In the genomic region with DNA sequence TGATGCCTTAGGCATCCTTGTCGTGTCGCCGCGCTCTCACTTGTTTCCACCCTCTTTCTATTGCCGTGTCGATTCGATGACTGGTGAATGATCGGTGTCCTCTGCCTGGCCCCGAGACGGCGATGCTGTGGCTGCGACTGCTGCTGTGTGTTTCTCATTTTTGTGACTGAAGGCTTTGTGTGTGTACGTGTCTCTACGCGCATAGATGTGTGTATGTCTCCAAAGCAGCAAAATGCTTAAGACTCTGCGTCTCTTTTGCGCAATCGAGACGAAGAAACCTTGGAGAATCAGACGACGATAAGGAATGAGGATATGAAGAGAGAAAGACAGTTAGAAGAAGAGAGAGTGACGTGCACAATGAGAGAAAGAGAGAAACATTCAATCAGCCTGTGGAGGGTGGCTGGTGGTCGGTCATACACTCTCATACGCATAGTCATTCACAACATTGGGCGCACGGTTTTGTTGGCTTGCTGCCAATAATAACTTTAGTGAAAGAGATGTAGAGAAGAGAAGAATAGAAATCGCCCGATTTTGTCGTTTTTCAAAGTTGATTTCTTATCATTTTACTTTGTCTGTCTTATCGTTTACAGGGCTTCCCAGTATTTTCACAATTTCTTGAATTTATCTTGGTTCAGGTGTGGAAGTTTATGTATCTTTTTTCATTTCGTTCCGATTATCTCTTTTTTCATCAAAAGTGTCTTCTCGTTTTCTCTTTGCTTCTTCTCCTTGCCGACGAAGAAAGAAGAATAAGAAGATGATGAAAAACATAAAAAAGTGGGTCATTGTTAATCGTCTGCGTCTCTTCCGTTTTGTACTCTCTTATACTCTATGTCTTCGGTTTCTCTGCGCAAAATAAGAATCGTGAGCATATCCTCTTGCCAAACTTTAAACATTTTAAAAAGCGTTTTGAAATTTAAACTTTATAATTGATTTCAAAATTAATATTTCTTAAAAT, we compare ENCODE assay signal across 4 worm cellular contexts.
A peak's percentile ranks its signal among the peaks of the same experiment; 100 is the strongest.
TF ChIP-seq lines count a peak whose summit lies in the region.

No protein-coding gene starts in this region.

TF ChIP-seq in whole organism, L2 larva, 48 proteins besides CTCF, POLR2A, EP300 and RAD21 (continued from another document):
- TF ChIP-seq ZK546.5 (tag; optimal IDR thresholded peaks at IDR 0.05; lab: Kevin White, UChicago) = peak; percentile 45
- TF ChIP-seq elt-1 (tag; optimal IDR thresholded peaks at IDR 0.05; lab: Kevin White, UChicago) = no peak
- peak; percentile 92 for TF ChIP-seq Y55F3AM.14 (GFP tag; optimal IDR thresholded peaks at IDR 0.05; lab: Kevin White, UChicago)
- peak; percentile 99 for TF ChIP-seq alr-1 (tag; optimal IDR thresholded peaks at IDR 0.05; lab: Kevin White, UChicago)
- TF ChIP-seq mbf-1 (tag; optimal IDR thresholded peaks at IDR 0.05; lab: Kevin White, UChicago) = no peak
- TF ChIP-seq C34F6.9 (tag; optimal IDR thresholded peaks at IDR 0.05; lab: Kevin White, UChicago) = peak; percentile 99
- TF ChIP-seq gmeb-1 (tag; optimal IDR thresholded peaks at IDR 0.05; lab: Kevin White, UChicago) = peak; percentile 81
- TF ChIP-seq mab-5 (tag; optimal IDR thresholded peaks at IDR 0.05; lab: Kevin White, UChicago) = peak; percentile 38
- peak; percentile 85 for TF ChIP-seq snpc-4 (tag; optimal IDR thresholded peaks at IDR 0.05; lab: Kevin White, UChicago)
- TF ChIP-seq lsy-2 (tag; optimal IDR thresholded peaks at IDR 0.05; lab: Kevin White, UChicago) = peak; percentile 77 to 95
- peak; percentile 71 for TF ChIP-seq ceh-82 (tag; optimal IDR thresholded peaks at IDR 0.05; lab: Kevin White, UChicago)
- peak; percentile 97 for TF ChIP-seq nhr-6 (tag; optimal IDR thresholded peaks at IDR 0.05; lab: Kevin White, UChicago)
- no peak for TF ChIP-seq dmd-4 (tag; optimal IDR thresholded peaks at IDR 0.05; lab: Kevin White, UChicago)
- TF ChIP-seq nhr-25 (tag; optimal IDR thresholded peaks at IDR 0.05; lab: Kevin White, UChicago) = peak; percentile 98
- TF ChIP-seq nhr-10 (tag; optimal IDR thresholded peaks at IDR 0.05; lab: Kevin White, UChicago) = no peak
- TF ChIP-seq peb-1 (tag; optimal IDR thresholded peaks at IDR 0.05; lab: Kevin White, UChicago) = no peak
- no peak for TF ChIP-seq nhr-23 (tag; optimal IDR thresholded peaks at IDR 0.05; lab: Kevin White, UChicago)
- peak; percentile 83 for TF ChIP-seq nhr-77 (tag; optimal IDR thresholded peaks at IDR 0.05; lab: Kevin White, UChicago)
- TF ChIP-seq elt-3 (tag; optimal IDR thresholded peaks at IDR 0.05; lab: Kevin White, UChicago) = no peak
- TF ChIP-seq nhr-21 (tag; optimal IDR thresholded peaks at IDR 0.05; lab: Kevin White, UChicago) = peak; percentile 95
- TF ChIP-seq ztf-11 (tag; optimal IDR thresholded peaks at IDR 0.05; lab: Kevin White, UChicago) = peak; percentile 42
- no peak for TF ChIP-seq nhr-11 (tag; optimal IDR thresholded peaks at IDR 0.05; lab: Kevin White, UChicago)
- TF ChIP-seq R02D3.7 (tag; optimal IDR thresholded peaks at IDR 0.05; lab: Kevin White, UChicago) = no peak
- peak; percentile 99 for TF ChIP-seq nhr-129 (tag; optimal IDR thresholded peaks at IDR 0.05; lab: Kevin White, UChicago)
- TF ChIP-seq F13H6.1 (tag; optimal IDR thresholded peaks at IDR 0.05; lab: Kevin White, UChicago) = peak; percentile 100
- TF ChIP-seq ama-1 (optimal IDR thresholded peaks at IDR 0.05; lab: Kevin White, UChicago) = peak; percentile 76
- no peak for TF ChIP-seq unc-39 (tag; optimal IDR thresholded peaks at IDR 0.05; lab: Kevin White, UChicago)
- no peak for TF ChIP-seq aly-2 (tag; optimal IDR thresholded peaks at IDR 0.05; lab: Kevin White, UChicago)
- TF ChIP-seq crh-2 (tag; optimal IDR thresholded peaks at IDR 0.05; lab: Kevin White, UChicago) = peak; percentile 99

TF ChIP-seq in whole organism, L4 larva, 104 proteins besides CTCF, POLR2A, EP300 and RAD21 (continued from another document and continues in another):
- TF ChIP-seq lin-1 (GFP tag; IDR thresholded peaks at IDR 0.05; lab: Robert Waterston, UW) (peak; percentile 75; the same call in 1 of the 2 replicates), ZK337.2 (GFP tag; IDR thresholded peaks at IDR 0.05; lab: Robert Waterston, UW) (peak; percentile 12; the same call in 1 of the 2 replicates), T26A8.4 (GFP tag; IDR thresholded peaks at IDR 0.05; lab: Robert Waterston, UW) (peak; percentile 85), ztf-7 (tag; optimal IDR thresholded peaks at IDR 0.05; lab: Kevin White, UChicago) (peak; percentile 59), php-3 (GFP tag; IDR thresholded peaks at IDR 0.05; lab: Robert Waterston, UW) (no peak), Y5F2A.4 (GFP tag; optimal IDR thresholded peaks at IDR 0.05; lab: Kevin White, UChicago) (no peak), saeg-2 (GFP tag; IDR thresholded peaks at IDR 0.05; lab: Robert Waterston, UW) (peak; percentile 82), nhr-10 (tag; optimal IDR thresholded peaks at IDR 0.05; lab: Kevin White, UChicago) (peak; percentile 96), ceh-20 (GFP tag; IDR thresholded peaks at IDR 0.05; lab: Robert Waterston, UW) (peak; percentile 73), mep-1 (tag; optimal IDR thresholded peaks at IDR 0.05; lab: Kevin White, UChicago) (peak; percentile 97), nhr-28 (tag; optimal IDR thresholded peaks at IDR 0.05; lab: Kevin White, UChicago) (peak; percentile 96), mes-2 (tag; optimal IDR thresholded peaks at IDR 0.05; lab: Kevin White, UChicago; ENCODE audit: poor library complexity, severe bottlenecking) (peak; percentile 80), daf-16 (GFP tag; optimal IDR thresholded peaks at IDR 0.05; lab: Kevin White, UChicago) (peak; percentile 79 to 96), daf-16 (tag; optimal IDR thresholded peaks at IDR 0.05; lab: Kevin White, UChicago) (peak; percentile 82), mxl-3 (GFP tag; optimal IDR thresholded peaks at IDR 0.05; lab: Kevin White, UChicago) (peak; percentile 86), duxl-1 (tag; optimal IDR thresholded peaks at IDR 0.05; lab: Kevin White, UChicago; ENCODE audit: poor library complexity) (peak; percentile 57), mxl-2 (GFP tag; conservative IDR thresholded peaks at IDR 0.05; lab: Robert Waterston, UW) (peak; percentile 82), ZK546.5 (tag; optimal IDR thresholded peaks at IDR 0.05; lab: Kevin White, UChicago) (no peak), nhr-76 (tag; optimal IDR thresholded peaks at IDR 0.05; lab: Kevin White, UChicago) (no peak), nhr-11 (tag; optimal IDR thresholded peaks at IDR 0.05; lab: Kevin White, UChicago) (peak; percentile 96), dmd-6 (GFP tag; IDR thresholded peaks at IDR 0.05; lab: Robert Waterston, UW) (peak; percentile 96), Y48G9A.11 (GFP tag; IDR thresholded peaks at IDR 0.05; lab: Robert Waterston, UW) (no peak), D1046.2 (GFP tag; IDR thresholded peaks at IDR 0.05; lab: Robert Waterston, UW) (no peak), zip-2 (tag; optimal IDR thresholded peaks at IDR 0.05; lab: Kevin White, UChicago) (no peak), T20F7.1 (GFP tag; optimal IDR thresholded peaks at IDR 0.05; lab: Kevin White, UChicago) (peak; percentile 87), ceh-62 (tag; optimal IDR thresholded peaks at IDR 0.05; lab: Kevin White, UChicago) (no peak), nhr-48 (tag; optimal IDR thresholded peaks at IDR 0.05; lab: Kevin White, UChicago) (peak; percentile 95), fos-1 (tag; optimal IDR thresholded peaks at IDR 0.05; lab: Kevin White, UChicago) (peak; percentile 87), egl-43 (GFP tag; IDR thresholded peaks at IDR 0.05; lab: Robert Waterston, UW) (peak; percentile 81), lim-7 (GFP tag; IDR thresholded peaks at IDR 0.05; lab: Robert Waterston, UW) (0 out of 2 replicates have a peak, but pooled peaks have one; percentile 3), spr-1 (tag; optimal IDR thresholded peaks at IDR 0.05; lab: Kevin White, UChicago) (peak; percentile 82)

TF ChIP-seq in whole organism, late embryonic, 69 proteins besides CTCF, POLR2A, EP300 and RAD21 (continued from another document and continues in another):
- TF ChIP-seq dmd-4 (tag; optimal IDR thresholded peaks at IDR 0.05; lab: Kevin White, UChicago; ENCODE audit: borderline replicate concordance) = peak; percentile 64
- TF ChIP-seq zip-5 (tag; optimal IDR thresholded peaks at IDR 0.05; lab: Kevin White, UChicago) = peak; percentile 50
- TF ChIP-seq pha-2 (tag; optimal IDR thresholded peaks at IDR 0.05; lab: Kevin White, UChicago) = peak; percentile 63
- TF ChIP-seq sdc-2 (tag; optimal IDR thresholded peaks at IDR 0.05; lab: Kevin White, UChicago) = peak; percentile 67
- no peak for TF ChIP-seq gmeb-2 (tag; optimal IDR thresholded peaks at IDR 0.05; lab: Kevin White, UChicago)
- peak; percentile 32 for TF ChIP-seq ceh-22 (tag; optimal IDR thresholded peaks at IDR 0.05; lab: Kevin White, UChicago)
- peak; percentile 100 for TF ChIP-seq pros-1 (tag; optimal IDR thresholded peaks at IDR 0.05; lab: Kevin White, UChicago)
- no peak for TF ChIP-seq T23F11.4 (GFP tag; optimal IDR thresholded peaks at IDR 0.05; lab: Kevin White, UChicago)
- TF ChIP-seq lin-11 (tag; optimal IDR thresholded peaks at IDR 0.05; lab: Kevin White, UChicago) = no peak
- peak; percentile 68 for TF ChIP-seq lim-6 (tag; optimal IDR thresholded peaks at IDR 0.05; lab: Kevin White, UChicago)
- peak; percentile 99 for TF ChIP-seq unc-55 (GFP tag; optimal IDR thresholded peaks at IDR 0.05; lab: Kevin White, UChicago)
- TF ChIP-seq ref-2 (tag; optimal IDR thresholded peaks at IDR 0.05; lab: Kevin White, UChicago) = peak; percentile 93
- TF ChIP-seq dve-1 (tag; optimal IDR thresholded peaks at IDR 0.05; lab: Kevin White, UChicago) = peak; percentile 98
- no peak for TF ChIP-seq madf-2 (tag; optimal IDR thresholded peaks at IDR 0.05; lab: Kevin White, UChicago)
- no peak for TF ChIP-seq nhr-11 (tag; optimal IDR thresholded peaks at IDR 0.05; lab: Kevin White, UChicago)
- peak; percentile 85 for TF ChIP-seq ets-4 (tag; optimal IDR thresholded peaks at IDR 0.05; lab: Kevin White, UChicago)
- no peak for TF ChIP-seq mec-3 (tag; optimal IDR thresholded peaks at IDR 0.05; lab: Kevin White, UChicago; ENCODE audit: borderline replicate concordance)
- peak; percentile 92 for TF ChIP-seq ceh-34 (tag; optimal IDR thresholded peaks at IDR 0.05; lab: Kevin White, UChicago)
- peak; percentile 32 for TF ChIP-seq eyg-1 (tag; optimal IDR thresholded peaks at IDR 0.05; lab: Kevin White, UChicago)
- no peak for TF ChIP-seq Y22D7AL.16 (tag; optimal IDR thresholded peaks at IDR 0.05; lab: Kevin White, UChicago)
- TF ChIP-seq F13H6.1 (tag; optimal IDR thresholded peaks at IDR 0.05; lab: Kevin White, UChicago) = peak; percentile 96
- peak; percentile 93 for TF ChIP-seq hlh-30 (tag; optimal IDR thresholded peaks at IDR 0.05; lab: Kevin White, UChicago; ENCODE audit: insufficient read depth)
- 0 out of 2 replicates have a peak, but pooled peaks have one; percentile 3 for TF ChIP-seq sox-2 (GFP tag; IDR thresholded peaks at IDR 0.05; lab: Robert Waterston, UW)
- no peak for TF ChIP-seq elt-4 (tag; optimal IDR thresholded peaks at IDR 0.05; lab: Kevin White, UChicago)
- TF ChIP-seq che-1 (tag; optimal IDR thresholded peaks at IDR 0.05; lab: Kevin White, UChicago) = peak; percentile 45
- peak; percentile 16 for TF ChIP-seq tbx-7 (tag; optimal IDR thresholded peaks at IDR 0.05; lab: Kevin White, UChicago)
- no peak for TF ChIP-seq K02D7.2 (tag; optimal IDR thresholded peaks at IDR 0.05; lab: Kevin White, UChicago)
- peak; percentile 84 for TF ChIP-seq unc-42 (tag; optimal IDR thresholded peaks at IDR 0.05; lab: Kevin White, UChicago)
- peak; percentile 81 for TF ChIP-seq K09A11.1 (tag; optimal IDR thresholded peaks at IDR 0.05; lab: Kevin White, UChicago; ENCODE audit: insufficient read depth)
- peak; percentile 98 for TF ChIP-seq nfya-1 (tag; optimal IDR thresholded peaks at IDR 0.05; lab: Kevin White, UChicago)
- peak; percentile 91 for TF ChIP-seq ama-1 (optimal IDR thresholded peaks at IDR 0.05; lab: Kevin White, UChicago)
- peak; percentile 95 for TF ChIP-seq pax-1 (tag; optimal IDR thresholded peaks at IDR 0.05; lab: Kevin White, UChicago)
- peak; percentile 29 for TF ChIP-seq unc-86 (tag; optimal IDR thresholded peaks at IDR 0.05; lab: Kevin White, UChicago)

TF ChIP-seq in whole organism, mixed stage, embryonic, 35 proteins besides CTCF, POLR2A, EP300 and RAD21 (continued from another document):
- TF ChIP-seq ceh-43 (GFP tag; optimal IDR thresholded peaks at IDR 0.05; lab: Kevin White, UChicago) (peak; percentile 47), cnd-1 (tag; optimal IDR thresholded peaks at IDR 0.05; lab: Kevin White, UChicago) (peak; percentile 69), mls-2 (tag; optimal IDR thresholded peaks at IDR 0.05; lab: Kevin White, UChicago) (peak; percentile 86), sem-2 (GFP tag; optimal IDR thresholded peaks at IDR 0.05; lab: Kevin White, UChicago) (no peak), unc-62 (GFP tag; optimal IDR thresholded peaks at IDR 0.05; lab: Kevin White, UChicago) (peak; percentile 99), lin-32 (GFP tag; optimal IDR thresholded peaks at IDR 0.05; lab: Kevin White, UChicago) (peak; percentile 31), hlh-1 (tag; optimal IDR thresholded peaks at IDR 0.05; lab: Kevin White, UChicago) (peak; percentile 97), unc-39 (tag; optimal IDR thresholded peaks at IDR 0.05; lab: Kevin White, UChicago) (peak; percentile 57), pha-4 (tag; optimal IDR thresholded peaks at IDR 0.05; lab: Kevin White, UChicago) (peak; percentile 89), snpc-4 (tag; optimal IDR thresholded peaks at IDR 0.05; lab: Kevin White, UChicago) (no peak), ztf-11 (tag; optimal IDR thresholded peaks at IDR 0.05; lab: Kevin White, UChicago) (peak; percentile 89)
